Worm (Caenorhabditis elegans) whole organism, L2 larva: ENCODE data around the gene sre-3.

ENCODE experiments used
- R02D3.7 ChIP-seq: fragments of 150-350 bp; optimal IDR thresholded peaks from 2 replicates; lab custom pipeline; 2014; ENCODE audit warnings: missing biosample characterization, missing genetic modification characterization
- aly-2 ChIP-seq: fragments of 150-350 bp; optimal IDR thresholded peaks from 2 replicates; lab custom pipeline; 2014; ENCODE audit warnings: missing biosample characterization, missing genetic modification characterization
- ama-1 ChIP-seq: fragments of 150-350 bp; optimal IDR thresholded peaks from 2 replicates; lab custom pipeline; 2018; ENCODE audit warnings: inconsistent platforms
- blmp-1 ChIP-seq: sonication (generic microtip); optimal IDR thresholded peaks from 2 replicates; lab custom pipeline; 2017; ENCODE audit warnings: missing genetic modification characterization, mild to moderate bottlenecking, missing compliant biosample characterization, antibody characterized with exemption, moderate library complexity; ENCODE audit not compliant: insufficient read depth
- lin-39 ChIP-seq: fragments of 150-350 bp; optimal IDR thresholded peaks from 2 replicates; lab custom pipeline; 2014; ENCODE audit warnings: missing biosample characterization, missing genetic modification reagents, missing genetic modification characterization
- nhr-11 ChIP-seq: fragments of 150-350 bp; optimal IDR thresholded peaks from 2 replicates; lab custom pipeline; 2014; ENCODE audit warnings: missing biosample characterization, missing genetic modification characterization
- nhr-12 ChIP-seq: fragments of 150-350 bp; optimal IDR thresholded peaks from 2 replicates; lab custom pipeline; 2014; ENCODE audit warnings: missing biosample characterization, missing genetic modification characterization
- nhr-129 ChIP-seq: fragments of 150-350 bp; optimal IDR thresholded peaks from 2 replicates; lab custom pipeline; 2014; ENCODE audit warnings: missing biosample characterization, missing genetic modification characterization
- nhr-237 ChIP-seq: fragments of 150-350 bp; optimal IDR thresholded peaks from 2 replicates; lab custom pipeline; 2014; ENCODE audit warnings: missing biosample characterization, missing genetic modification characterization
- nhr-25 ChIP-seq: fragments of 150-350 bp; sonication (generic microtip); optimal IDR thresholded peaks from 3 replicates; lab custom pipeline; 2014; ENCODE audit warnings: missing biosample characterization, missing genetic modification characterization
- unc-62 ChIP-seq: fragments of 150-350 bp; optimal IDR thresholded peaks from 2 replicates; lab custom pipeline; 2014; ENCODE audit warnings: missing biosample characterization, missing genetic modification reagents, missing genetic modification characterization

- TF ChIP-seq nhr-12 (tag; lab: Kevin White, UChicago) (no peak), unc-62 (GFP tag; lab: Kevin White, UChicago) (no peak), nhr-11 (tag; lab: Kevin White, UChicago) (no peak), lin-39 (tag; lab: Kevin White, UChicago) (no peak), nhr-129 (tag; lab: Kevin White, UChicago) (no peak), R02D3.7 (tag; lab: Kevin White, UChicago) (no peak), nhr-237 (tag; lab: Kevin White, UChicago) (no peak), ama-1 (lab: Kevin White, UChicago) (no peak), aly-2 (no peak), blmp-1 (no peak), nhr-25 (no peak)
Observed at ce11 chrII:7357176-7357575, 28.4 kb upstream of the sre-3 start.
